Worm (Caenorhabditis elegans) whole organism, L4 larva: Measurements from ENCODE around the gene str-52.

Experiments used
- aha-1 ChIP-seq: fragments of 150-350 bp; peaks from one replicate; lab custom pipeline; 2014; ENCODE audit warnings: missing biosample characterization, missing genetic modification characterization
- aly-2 ChIP-seq: sonication (generic microtip); optimal IDR thresholded peaks from 2 replicates; lab custom pipeline; 2018; ENCODE audit warnings: missing biosample characterization, missing genetic modification characterization
- ama-1 ChIP-seq: fragments of 150-350 bp; optimal IDR thresholded peaks from 2 replicates; lab custom pipeline; 2014; ENCODE audit warnings: inconsistent platforms, mixed read lengths
- attf-4 ChIP-seq: sonication (generic microtip); optimal IDR thresholded peaks from 3 replicates; lab custom pipeline; 2017; ENCODE audit warnings: missing biosample characterization, missing genetic modification characterization
- ceh-28 ChIP-seq: fragments of 150-350 bp; optimal IDR thresholded peaks from 2 replicates; lab custom pipeline; 2014; ENCODE audit warnings: missing biosample characterization, missing genetic modification reagents, missing genetic modification characterization
- ceh-44 ChIP-seq: fragments of 200-800 bp; sonication (Bioruptor generic); IDR thresholded peaks from 2 replicates; pipeline ENCODE4 v1.3.6; 2022; ENCODE audit warnings: missing genetic modification reagents, missing genetic modification characterization, missing compliant biosample characterization
- ceh-62 ChIP-seq: sonication (generic microtip); optimal IDR thresholded peaks from 2 replicates; lab custom pipeline; 2017; ENCODE audit warnings: missing biosample characterization, missing genetic modification characterization
- ceh-82 ChIP-seq: sonication (generic microtip); optimal IDR thresholded peaks from 2 replicates; lab custom pipeline; 2017; ENCODE audit warnings: missing biosample characterization, missing genetic modification characterization
- cey-2 ChIP-seq: sonication (generic microtip); optimal IDR thresholded peaks from 3 replicates; lab custom pipeline; 2017; ENCODE audit warnings: missing genetic modification characterization, mild to moderate bottlenecking, missing compliant biosample characterization, antibody characterized with exemption, borderline replicate concordance; ENCODE audit not compliant: insufficient read depth
- ctbp-1 ChIP-seq: fragments of 200-800 bp; sonication (Bioruptor generic); IDR thresholded peaks from 2 replicates; pipeline ENCODE4 v1.3.6; 2022; ENCODE audit warnings: missing genetic modification reagents, missing genetic modification characterization, missing compliant biosample characterization
- daf-16 ChIP-seq, 3 experiments: sonication (generic microtip); optimal IDR thresholded peaks; 2 replicates each; lab custom pipeline; 2016 to 2017; ENCODE audit warnings: missing genetic modification characterization in 3 of 3, missing genetic modification reagents in 3 of 3, mild to moderate bottlenecking in 2 of 3, missing compliant biosample characterization in 2 of 3, missing biosample characterization in 1 of 3, moderate library complexity in 1 of 3
- daf-19 ChIP-seq: fragments of 200-800 bp; sonication (Bioruptor generic); conservative IDR thresholded peaks from 2 replicates; pipeline ENCODE4 v1.3.6; 2022; ENCODE audit warnings: missing genetic modification characterization, missing compliant biosample characterization
- daf-8 ChIP-seq: fragments of 200-800 bp; sonication (Bioruptor generic); IDR thresholded peaks from 2 replicates; pipeline ENCODE4 v1.3.6; 2022; ENCODE audit warnings: missing genetic modification characterization, missing compliant biosample characterization
- dmd-6 ChIP-seq: fragments of 200-800 bp; sonication (Bioruptor generic); IDR thresholded peaks from 2 replicates; pipeline ENCODE4 v1.3.6; 2022; ENCODE audit warnings: missing genetic modification reagents, missing genetic modification characterization, missing compliant biosample characterization
- dpl-1 ChIP-seq: fragments of 150-350 bp; optimal IDR thresholded peaks from 2 replicates; lab custom pipeline; 2014; ENCODE audit warnings: missing biosample characterization, missing genetic modification reagents, missing genetic modification characterization
- egl-43 ChIP-seq: fragments of 200-800 bp; sonication (Bioruptor generic); IDR thresholded peaks from 2 replicates; pipeline ENCODE4 v1.3.6; 2022; ENCODE audit warnings: missing genetic modification reagents, missing genetic modification characterization, missing compliant biosample characterization
- hmg-1.1 ChIP-seq: fragments of 200-800 bp; sonication (Bioruptor generic); IDR thresholded peaks from 2 replicates; pipeline ENCODE4 v1.3.6; 2022; ENCODE audit warnings: missing genetic modification reagents, missing genetic modification characterization, missing compliant biosample characterization
- lin-29 ChIP-seq: fragments of 200-800 bp; sonication (Bioruptor generic); IDR thresholded peaks from 2 replicates; pipeline ENCODE4 v1.3.6; 2022; ENCODE audit warnings: missing genetic modification reagents, missing genetic modification characterization, missing compliant biosample characterization
- madf-9 ChIP-seq: fragments of 200-800 bp; sonication (Bioruptor generic); conservative IDR thresholded peaks from 2 replicates; pipeline ENCODE4 v1.3.6; 2022; ENCODE audit warnings: missing genetic modification reagents, missing genetic modification characterization, missing compliant biosample characterization
- mdl-1 ChIP-seq, 2 experiments: fragments of 150-350 bp in 1 of 2; sonication (generic microtip) in 1 of 2; optimal IDR thresholded peaks; 2 replicates each; lab custom pipeline; 2014 to 2017; ENCODE audit warnings: missing biosample characterization in 2 of 2, missing genetic modification characterization in 2 of 2
- mep-1 ChIP-seq: fragments of 150-350 bp; sonication (generic microtip); optimal IDR thresholded peaks from 3 replicates; lab custom pipeline; 2014; ENCODE audit warnings: missing biosample characterization, missing genetic modification characterization
- nhr-111 ChIP-seq: fragments of 200-800 bp; sonication (Bioruptor generic); optimal IDR thresholded peaks from 2 replicates; lab custom pipeline; 2018; ENCODE audit warnings: mild to moderate bottlenecking, missing genetic modification characterization, missing compliant biosample characterization
- nhr-28 ChIP-seq: fragments of 150-350 bp; optimal IDR thresholded peaks from 2 replicates; lab custom pipeline; 2014; ENCODE audit warnings: missing biosample characterization, missing genetic modification characterization
- saeg-2 ChIP-seq: fragments of 200-800 bp; sonication (Bioruptor generic); IDR thresholded peaks from 2 replicates; pipeline ENCODE4 v1.3.6; 2022; ENCODE audit warnings: missing genetic modification reagents, missing genetic modification characterization, missing compliant biosample characterization
- set-16 ChIP-seq: fragments of 200-800 bp; sonication (Bioruptor generic); IDR thresholded peaks from 2 replicates; pipeline ENCODE4 v1.3.6; 2022; ENCODE audit warnings: missing genetic modification reagents, missing genetic modification characterization, missing compliant biosample characterization
- tra-1 ChIP-seq: fragments of 200-800 bp; sonication (Bioruptor generic); IDR thresholded peaks from 2 replicates; pipeline ENCODE4 v1.3.6; 2022; ENCODE audit warnings: missing genetic modification reagents, missing genetic modification characterization, missing compliant biosample characterization
- unc-130 ChIP-seq: sonication (generic microtip); optimal IDR thresholded peaks from 2 replicates; lab custom pipeline; 2016; ENCODE audit warnings: missing genetic modification reagents, missing genetic modification characterization, missing compliant biosample characterization
- unc-62 ChIP-seq, 3 experiments: fragments of 150-350 bp in 1 of 3; sonication (generic microtip); optimal IDR thresholded peaks in 2 of 3; peaks in 1 of 3; 1 replicate in 1 of 3; 2 replicates in 2 of 3; lab custom pipeline; 2014 to 2017; ENCODE audit warnings: missing biosample characterization in 3 of 3, missing genetic modification characterization in 3 of 3, missing genetic modification reagents in 3 of 3, missing genotype in 1 of 3
- vab-7 ChIP-seq: fragments of 200-800 bp; sonication (Bioruptor generic); IDR thresholded peaks from 2 replicates; pipeline ENCODE4 v1.3.6; 2022; ENCODE audit warnings: missing genetic modification reagents, missing genetic modification characterization, missing compliant biosample characterization
- zag-1 ChIP-seq: fragments of 150-350 bp; optimal IDR thresholded peaks from 2 replicates; lab custom pipeline; 2014; ENCODE audit warnings: missing biosample characterization, missing genetic modification characterization
- zfp-2 ChIP-seq: sonication (generic microtip); optimal IDR thresholded peaks from 2 replicates; lab custom pipeline; 2016; ENCODE audit warnings: mild to moderate bottlenecking, missing genetic modification characterization, missing compliant biosample characterization
- zip-2 ChIP-seq: fragments of 150-350 bp; optimal IDR thresholded peaks from 2 replicates; lab custom pipeline; 2014; ENCODE audit warnings: missing biosample characterization, missing genetic modification characterization

The str-52 gene

DNA sequence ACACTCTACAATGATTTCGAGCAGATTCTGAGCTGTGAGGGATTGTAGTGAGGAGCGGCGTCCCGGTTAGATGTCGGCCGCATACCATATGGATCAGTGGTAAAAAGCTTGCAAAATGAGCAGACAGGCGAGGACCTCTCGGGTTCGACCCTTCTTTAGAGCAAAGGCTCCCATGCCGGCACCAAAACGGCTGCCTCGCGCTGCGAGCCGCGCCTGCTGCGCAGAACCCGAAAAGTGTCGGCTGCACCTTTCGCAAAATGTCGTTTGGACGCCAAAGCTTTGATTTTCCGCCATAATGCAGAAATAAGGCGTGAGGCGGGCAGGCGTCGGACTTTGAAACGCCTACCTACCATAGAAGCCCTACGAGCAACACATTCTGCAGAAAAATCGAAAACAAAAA, 44.4 kb upstream of the str-52 start (continued):
- no peak for TF ChIP-seq unc-62 (GFP tag; optimal IDR thresholded peaks at IDR 0.05 in 1 of 2; lab: Kevin White, UChicago)
- no peak for TF ChIP-seq unc-62 (tag; optimal IDR thresholded peaks at IDR 0.05; lab: Kevin White, UChicago)
- no peak for TF ChIP-seq mdl-1 (tag; optimal IDR thresholded peaks at IDR 0.05; lab: Kevin White, UChicago)
- TF ChIP-seq ctbp-1 (GFP tag; lab: Robert Waterston, UW), result no peak
- no peak for TF ChIP-seq aly-2
- no peak for TF ChIP-seq daf-19
- TF ChIP-seq zag-1 (tag; lab: Kevin White, UChicago), result no peak
- no peak for TF ChIP-seq ceh-82 (tag; lab: Kevin White, UChicago)
- TF ChIP-seq zfp-2 (tag; lab: Kevin White, UChicago), result no peak
- no peak for TF ChIP-seq unc-130 (GFP tag; lab: Kevin White, UChicago)

DNA sequence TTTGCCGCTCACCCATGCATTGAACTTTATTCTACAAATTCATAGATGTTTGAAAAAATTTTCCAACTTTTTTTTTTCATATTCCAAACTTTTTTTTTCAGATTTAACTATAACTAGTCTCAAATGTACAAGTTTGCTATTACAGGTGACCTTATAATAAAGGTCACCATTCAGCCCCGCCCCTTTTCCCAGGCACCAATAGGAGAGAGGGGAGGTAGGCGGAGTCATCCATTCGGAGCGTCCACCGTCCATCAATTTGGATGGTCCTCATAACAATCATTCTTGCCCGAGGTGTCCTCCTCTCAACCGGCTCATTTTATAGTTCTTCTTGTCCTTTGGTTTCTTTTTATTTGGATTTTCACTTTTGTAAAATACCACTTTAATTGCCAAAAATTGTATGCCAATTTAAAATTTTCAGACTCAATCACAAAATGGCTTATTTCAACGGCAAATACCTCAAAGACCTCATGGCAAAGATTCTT, 42.0 kb upstream of the str-52 start, which contains the start of gene Y5H2B.3:
Y5H2B.3 (plus strand) TSS at position 432 of the 482 bp plus-strand sequence.
- TF ChIP-seq nhr-111 (no peak), ceh-62 (tag; lab: Kevin White, UChicago) (no peak)

DNA sequence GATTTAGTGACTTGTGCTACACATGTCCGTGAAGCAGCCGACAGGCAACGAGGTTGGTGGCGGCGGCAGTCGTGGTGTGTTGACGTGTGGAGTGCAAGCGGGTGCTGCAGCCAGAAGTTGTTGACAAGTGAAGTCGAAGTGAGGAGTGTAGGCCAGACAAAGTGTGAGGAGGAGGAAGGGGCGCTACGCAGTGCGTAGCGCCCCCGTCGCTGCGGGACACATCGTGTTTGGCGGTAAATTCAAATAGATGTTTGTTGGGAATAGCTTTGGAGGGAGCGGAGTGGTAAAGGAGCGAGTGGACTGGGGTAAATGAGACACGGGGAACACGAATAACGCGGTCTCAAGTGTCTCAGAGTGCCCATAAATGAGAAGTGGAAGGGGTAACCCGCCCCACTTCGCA, 39.5 kb upstream of the str-52 start:
- 0 out of 2 replicates have a peak, but pooled peaks have one; percentile 32 for TF ChIP-seq set-16 (GFP tag; lab: Robert Waterston, UW)
- TF ChIP-seq vab-7 (GFP tag; lab: Robert Waterston, UW), result no peak
- TF ChIP-seq aha-1, result peak; percentile 62

DNA sequence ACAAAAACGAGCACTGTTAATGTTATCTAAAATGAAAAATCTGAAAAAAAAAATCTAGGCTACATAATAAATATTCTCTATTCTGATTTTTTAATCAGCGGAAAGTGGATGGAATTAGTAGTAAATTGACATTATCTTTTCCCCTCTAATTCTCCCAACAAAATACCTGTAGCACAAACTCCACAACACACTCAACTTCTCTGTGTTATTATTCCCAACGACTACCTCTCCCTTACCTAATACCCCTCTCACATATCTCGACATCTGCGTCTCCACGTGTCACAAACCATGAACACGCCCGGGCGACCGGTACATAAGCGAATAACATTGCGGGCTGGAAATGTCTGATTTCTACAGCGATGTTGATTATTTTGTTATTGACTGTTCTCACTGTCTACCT, 37.2 kb upstream of the str-52 start, which contains the start of gene cyp-33C2:
cyp-33C2 (plus strand) TSS at position 327 of the 400 bp plus-strand sequence.
- TF ChIP-seq dmd-6 (peak; percentile 61), egl-43 (GFP tag; lab: Robert Waterston, UW) (no peak), mep-1 (tag; lab: Kevin White, UChicago) (no peak), daf-16 (GFP tag; optimal IDR thresholded peaks at IDR 0.05; lab: Kevin White, UChicago) (no peak), daf-16 (tag; optimal IDR thresholded peaks at IDR 0.05; lab: Kevin White, UChicago) (peak; percentile 25), nhr-28 (tag; lab: Kevin White, UChicago) (peak; percentile 93)

- TF ChIP-seq dpl-1 (GFP tag; lab: Kevin White, UChicago) (no peak), mep-1 (tag; lab: Kevin White, UChicago) (no peak), ceh-82 (tag; lab: Kevin White, UChicago) (no peak), ceh-44 (GFP tag; lab: Robert Waterston, UW) (no peak), madf-9 (GFP tag; lab: Robert Waterston, UW) (no peak), saeg-2 (no peak), tra-1 (GFP tag; lab: Robert Waterston, UW) (no peak), zip-2 (tag; lab: Kevin White, UChicago) (no peak), hmg-1.1 (GFP tag; lab: Robert Waterston, UW) (no peak), daf-8 (GFP tag; lab: Robert Waterston, UW) (no peak), lin-29 (GFP tag; lab: Robert Waterston, UW) (no peak), cey-2 (tag; lab: Kevin White, UChicago) (no peak), ama-1 (no peak), ceh-28 (tag; lab: Kevin White, UChicago) (no peak)
Measured at ce11 chrV:2181738-2182137, 35.8 kb upstream of the str-52 start, which contains the start of gene srbc-16. srbc-16 (plus strand) TSS chrV:2182038.

- peak; percentile 54 for TF ChIP-seq nhr-28 (tag; lab: Kevin White, UChicago)
- no peak for TF ChIP-seq attf-4 (tag; lab: Kevin White, UChicago)
- TF ChIP-seq, all 104 proteins: peak for 1
Measured at ce11 chrV:2179214-2179613, 33.3 kb upstream of the str-52 start, which contains the start of gene cyp-33C1. cyp-33C1 (plus strand) TSS chrV:2179514.
